Fruit fly (Drosophila melanogaster): ENCODE measurements around the gene CG42717.
A peak's percentile ranks its signal among the peaks of the same experiment; 100 is the strongest.

The CG42717 gene

dm6 chr3L:16002116-16002716, 30.8 kb downstream of the CG42717 start (continued):
- TF ChIP-seq CG7271 (tag; optimal IDR thresholded peaks at IDR 0.05) = no peak
- TF ChIP-seq MTF-1 (GFP tag; optimal IDR thresholded peaks at IDR 0.05; ENCODE audit: borderline replicate concordance) = no peak
- no peak for TF ChIP-seq GATAe (GFP tag; conservative IDR thresholded peaks at IDR 0.05)
- no peak for TF ChIP-seq Ada2b (GFP tag; IDR thresholded peaks at IDR 0.05)
- TF ChIP-seq kah (GFP tag; optimal IDR thresholded peaks at IDR 0.05) = no peak
- no peak for TF ChIP-seq sr (GFP tag; IDR thresholded peaks at IDR 0.05)
- peak in 1 of 2 experiments; percentile 78 for TF ChIP-seq bsh (GFP tag; optimal IDR thresholded peaks at IDR 0.05)
- no peak for TF ChIP-seq shn (GFP tag; optimal IDR thresholded peaks at IDR 0.05)
- no peak for TF ChIP-seq CG17359 (tag; optimal IDR thresholded peaks at IDR 0.05)

dm6 chr3L:16001164-16001679, 31.8 kb downstream of the CG42717 start:
- peak; percentile 38 for TF ChIP-seq Dad (GFP tag; optimal IDR thresholded peaks at IDR 0.05)
- TF ChIP-seq Hand (GFP tag; optimal IDR thresholded peaks at IDR 0.05) = peak; percentile 91
- TF ChIP-seq zf30C (GFP tag; optimal IDR thresholded peaks at IDR 0.05) = peak; percentile 16
- TF ChIP-seq otp (GFP tag; IDR thresholded peaks at IDR 0.05) = no peak; the same call in 2 of the 3 replicates
- TF ChIP-seq psq (GFP tag; optimal IDR thresholded peaks at IDR 0.05) = no peak
- TF ChIP-seq CG18619 (GFP tag; optimal IDR thresholded peaks at IDR 0.05) = peak; percentile 80
- peak; percentile 75 for TF ChIP-seq tio (GFP tag; optimal IDR thresholded peaks at IDR 0.05)
- peak; percentile 52 for TF ChIP-seq Deaf1 (tag; optimal IDR thresholded peaks at IDR 0.05)
- no peak for TF ChIP-seq amos (GFP tag; IDR thresholded peaks at IDR 0.05; ENCODE audit: partially characterized antibody)
- TF ChIP-seq Chrac-16 (GFP tag; optimal IDR thresholded peaks at IDR 0.05) = peak; percentile 75
- TF ChIP-seq kay (GFP tag; optimal IDR thresholded peaks at IDR 0.05) = peak; percentile 67
- TF ChIP-seq CG6689 (GFP tag; IDR thresholded peaks at IDR 0.05) = peak; percentile 78
- peak; percentile 81 for TF ChIP-seq CG9727 (GFP tag; optimal IDR thresholded peaks at IDR 0.05)
- no peak for TF ChIP-seq CG11560 (tag; IDR thresholded peaks at IDR 0.05)
- TF ChIP-seq CG31441 (GFP tag; IDR thresholded peaks at IDR 0.05) = peak; percentile 62
- TF ChIP-seq pum (GFP tag; optimal IDR thresholded peaks at IDR 0.05) = peak; percentile 63
- TF ChIP-seq CG7745 (tag; optimal IDR thresholded peaks at IDR 0.05) = no peak
- no peak for TF ChIP-seq stwl (tag; optimal IDR thresholded peaks at IDR 0.05)
- TF ChIP-seq pho (GFP tag; optimal IDR thresholded peaks at IDR 0.05) = peak; percentile 83
- TF ChIP-seq CG17912 (GFP tag; optimal IDR thresholded peaks at IDR 0.05) = no peak
- 0 out of 2 replicates have a peak, but pooled peaks have one; percentile 36 for TF ChIP-seq HLH3B (GFP tag; IDR thresholded peaks at IDR 0.05)
- TF ChIP-seq repo (GFP tag; optimal IDR thresholded peaks at IDR 0.05) = peak; percentile 71
- no peak for TF ChIP-seq sens-2 (GFP tag; IDR thresholded peaks at IDR 0.05)
- TF ChIP-seq CG9817 (tag; optimal IDR thresholded peaks at IDR 0.05) = peak; percentile 89
- TF ChIP-seq her (GFP tag; optimal IDR thresholded peaks at IDR 0.05) = peak; percentile 85
- peak; percentile 13 for TF ChIP-seq CG9876 (GFP tag; optimal IDR thresholded peaks at IDR 0.05)
- peak; percentile 72 for TF ChIP-seq HmgD (GFP tag; optimal IDR thresholded peaks at IDR 0.05)
- TF ChIP-seq HHEX (GFP tag; optimal IDR thresholded peaks at IDR 0.05) = peak; percentile 62
- TF ChIP-seq bbx (GFP tag; IDR thresholded peaks at IDR 0.05; ENCODE audit: partially characterized antibody) = no peak
- peak; percentile 59 for TF ChIP-seq CG18262 (tag; optimal IDR thresholded peaks at IDR 0.05)
- TF ChIP-seq CG9797 (GFP tag; optimal IDR thresholded peaks at IDR 0.05) = no peak
- no peak for TF ChIP-seq CG42726 (GFP tag; IDR thresholded peaks at IDR 0.05; ENCODE audit: partially characterized antibody)
- no peak for TF ChIP-seq CG43689 (GFP tag; IDR thresholded peaks at IDR 0.05)
- no peak for TF ChIP-seq Dref (GFP tag; IDR thresholded peaks at IDR 0.05)
- TF ChIP-seq Med (GFP tag) = peak; percentile 96
- TF ChIP-seq onecut (GFP tag; IDR thresholded peaks at IDR 0.05) = peak; percentile 22; the same call in 1 of the 2 replicates
- peak; percentile 97 for TF ChIP-seq sr (GFP tag; IDR thresholded peaks at IDR 0.05)
- no peak for TF ChIP-seq fru (optimal IDR thresholded peaks at IDR 0.05)
- peak; percentile 90 for TF ChIP-seq mam (GFP tag; optimal IDR thresholded peaks at IDR 0.05)
- TF ChIP-seq tgo (GFP tag; IDR thresholded peaks at IDR 0.05) = peak; percentile 70
- peak; percentile 49 for TF ChIP-seq CG10366 (GFP tag; IDR thresholded peaks at IDR 0.05)

Measured in whole organism, embryonic.